Fruit fly (Drosophila melanogaster): Measurements from ENCODE around the gene CG5653.

Gene CG5653

DNA sequence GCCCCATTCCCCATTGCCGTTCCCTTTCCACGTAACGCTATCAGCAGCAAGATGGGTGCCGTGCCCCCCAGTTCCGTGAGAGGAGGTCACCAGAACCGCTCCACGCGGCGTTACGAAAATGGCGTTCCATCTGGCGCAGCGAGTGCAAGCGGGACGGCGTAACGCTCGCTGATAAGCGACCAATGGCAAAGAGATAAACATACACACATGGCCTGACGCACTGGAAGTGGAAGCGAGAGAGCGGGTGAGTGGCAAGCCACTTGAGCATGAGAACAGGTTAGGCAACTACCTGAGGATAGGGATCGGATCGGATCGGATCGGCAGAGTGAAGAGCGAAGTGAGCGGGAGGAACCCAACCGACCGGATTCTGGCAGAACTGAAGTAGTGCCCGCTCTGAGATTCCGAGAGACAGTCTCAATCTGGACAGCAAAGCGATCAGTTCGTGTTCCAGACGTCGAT is 38.6 kb upstream of the CG5653 start, which contains the start of gene Doc3 (continued):
- TF ChIP-seq az2 (GFP tag; optimal IDR thresholded peaks at IDR 0.05): no peak
- no peak for TF ChIP-seq sima (GFP tag; optimal IDR thresholded peaks at IDR 0.05)
- no peak for TF ChIP-seq Oli (tag; optimal IDR thresholded peaks at IDR 0.05)
- TF ChIP-seq wor (GFP tag; IDR thresholded peaks at IDR 0.05): no peak
- TF ChIP-seq Bgb (GFP tag; IDR thresholded peaks at IDR 0.05; ENCODE audit: partially characterized antibody): peak; percentile 32; the same call in 1 of the 2 replicates
- no peak for TF ChIP-seq inv (GFP tag; IDR thresholded peaks at IDR 0.05; ENCODE audit: partially characterized antibody)
- TF ChIP-seq CG8924 (tag; optimal IDR thresholded peaks at IDR 0.05): no peak
- TF ChIP-seq Bdp1 (GFP tag; optimal IDR thresholded peaks at IDR 0.05): no peak
- TF ChIP-seq CG2129 (GFP tag; IDR thresholded peaks at IDR 0.05; ENCODE audit: partially characterized antibody): no peak
- no peak for TF ChIP-seq HLH54F (GFP tag; optimal IDR thresholded peaks at IDR 0.05)
- TF ChIP-seq CG15073 (GFP tag; optimal IDR thresholded peaks at IDR 0.05): no peak
- no peak for TF ChIP-seq gt (GFP tag; IDR thresholded peaks at IDR 0.05)
- no peak for TF ChIP-seq CG2678 (tag; optimal IDR thresholded peaks at IDR 0.05)
- no peak for TF ChIP-seq gem (tag; optimal IDR thresholded peaks at IDR 0.05)
- no peak for TF ChIP-seq Poxn (GFP tag; IDR thresholded peaks at IDR 0.05)
- no peak for TF ChIP-seq Fer3 (tag; optimal IDR thresholded peaks at IDR 0.05)
- TF ChIP-seq Neu2 (GFP tag; optimal IDR thresholded peaks at IDR 0.05; ENCODE audit: borderline replicate concordance): no peak
- TF ChIP-seq Hey (tag; optimal IDR thresholded peaks at IDR 0.05): no peak
- no peak for TF ChIP-seq CG5180 (GFP tag; optimal IDR thresholded peaks at IDR 0.05)
- no peak for TF ChIP-seq CG14860 (GFP tag; IDR thresholded peaks at IDR 0.05; ENCODE audit: partially characterized antibody)
- no peak for TF ChIP-seq Dfd (GFP tag; optimal IDR thresholded peaks at IDR 0.05)
- TF ChIP-seq CG6765 (GFP tag; optimal IDR thresholded peaks at IDR 0.05): no peak
- no peak for TF ChIP-seq Hr39 (optimal IDR thresholded peaks at IDR 0.05)
- TF ChIP-seq Six4 (GFP tag; optimal IDR thresholded peaks at IDR 0.05): no peak
- TF ChIP-seq CHES-1-like (GFP tag; optimal IDR thresholded peaks at IDR 0.05): no peak
- TF ChIP-seq CG5953 (GFP tag; IDR thresholded peaks at IDR 0.05): no peak
- no peak for TF ChIP-seq bsh (GFP tag; optimal IDR thresholded peaks at IDR 0.05)
- no peak for TF ChIP-seq CG8388 (GFP tag; optimal IDR thresholded peaks at IDR 0.05)
- no peak for TF ChIP-seq ems (GFP tag; optimal IDR thresholded peaks at IDR 0.05)
- TF ChIP-seq bowl (GFP tag; IDR thresholded peaks at IDR 0.05): no peak
- TF ChIP-seq CG12299 (tag; optimal IDR thresholded peaks at IDR 0.05): no peak
- TF ChIP-seq Tbp (GFP tag; optimal IDR thresholded peaks at IDR 0.05): no peak
- no peak for TF ChIP-seq CG10979 (tag; optimal IDR thresholded peaks at IDR 0.05)
- no peak for TF ChIP-seq CG2120 (GFP tag; optimal IDR thresholded peaks at IDR 0.05)
- no peak for TF ChIP-seq CG3995 (GFP tag; optimal IDR thresholded peaks at IDR 0.05)
- no peak for TF ChIP-seq kay (GFP tag; optimal IDR thresholded peaks at IDR 0.05)
- no peak for TF ChIP-seq shn (GFP tag; optimal IDR thresholded peaks at IDR 0.05)
- TF ChIP-seq CG10959 (GFP tag; IDR thresholded peaks at IDR 0.05): no peak
- TF ChIP-seq CG8765 (GFP tag; IDR thresholded peaks at IDR 0.05): no peak
- TF ChIP-seq Opbp (GFP tag; IDR thresholded peaks at IDR 0.05; ENCODE audit: partially characterized antibody): no peak
- TF ChIP-seq slp2 (GFP tag; optimal IDR thresholded peaks at IDR 0.05): no peak
- no peak for TF ChIP-seq Usf (GFP tag; optimal IDR thresholded peaks at IDR 0.05)
- no peak for TF ChIP-seq CG4360 (GFP tag; IDR thresholded peaks at IDR 0.05)
- no peak for TF ChIP-seq hkb (optimal IDR thresholded peaks at IDR 0.05)
- no peak for TF ChIP-seq hkb (GFP tag; IDR thresholded peaks at IDR 0.05)
- TF ChIP-seq ATbp (GFP tag; optimal IDR thresholded peaks at IDR 0.05): no peak
- TF ChIP-seq dmrt11E (tag; optimal IDR thresholded peaks at IDR 0.05): no peak
- TF ChIP-seq CG7963 (GFP tag; IDR thresholded peaks at IDR 0.05; ENCODE audit: partially characterized antibody): no peak
- no peak for TF ChIP-seq Lpt (GFP tag; optimal IDR thresholded peaks at IDR 0.05)
- peak; percentile 53 for TF ChIP-seq Deaf1 (tag; optimal IDR thresholded peaks at IDR 0.05)
- no peak for TF ChIP-seq CG4424 (GFP tag; optimal IDR thresholded peaks at IDR 0.05)
- no peak for TF ChIP-seq CG17568 (GFP tag; optimal IDR thresholded peaks at IDR 0.05)
